Worm (Caenorhabditis elegans) whole organism, L1 larva: Measurements from ENCODE around the gene Y48E1C.4.

Experiments
- C16A3.4 ChIP-seq: fragments of 150-350 bp; optimal IDR thresholded peaks from 2 replicates; lab custom pipeline; 2014; ENCODE audit warnings: missing biosample characterization, missing genetic modification characterization
- C34B4.2 ChIP-seq: sonication (generic microtip); optimal IDR thresholded peaks from 2 replicates; lab custom pipeline; 2017; ENCODE audit warnings: mild to moderate bottlenecking, missing genetic modification characterization, missing compliant biosample characterization
- Y116A8C.19 ChIP-seq: sonication (generic microtip); optimal IDR thresholded peaks from 2 replicates; lab custom pipeline; 2016; ENCODE audit warnings: missing compliant biosample characterization, missing genetic modification characterization, borderline replicate concordance
- aha-1 ChIP-seq: fragments of 150-350 bp; optimal IDR thresholded peaks from 2 replicates; lab custom pipeline; 2014; ENCODE audit warnings: missing biosample characterization, missing genetic modification characterization
- aly-2 ChIP-seq: fragments of 150-350 bp; optimal IDR thresholded peaks from 2 replicates; lab custom pipeline; 2014; ENCODE audit warnings: missing biosample characterization, missing genetic modification characterization
- ama-1 ChIP-seq: fragments of 150-350 bp; optimal IDR thresholded peaks from 2 replicates; lab custom pipeline; 2014
- ceh-8 ChIP-seq: fragments of 200-800 bp; sonication (Bioruptor generic); optimal IDR thresholded peaks from 2 replicates; lab custom pipeline; 2018; ENCODE audit warnings: mild to moderate bottlenecking, missing genetic modification characterization, moderate library complexity, missing compliant biosample characterization
- ceh-82 ChIP-seq, 3 experiments: fragments of 150-350 bp in 1 of 3; sonication (generic microtip) in 2 of 3; optimal IDR thresholded peaks; 2 replicates each; lab custom pipeline; 2014 to 2017; ENCODE audit warnings: missing biosample characterization in 3 of 3, missing genetic modification characterization in 3 of 3
- ceh-88 ChIP-seq: fragments of 200-800 bp; sonication (Bioruptor generic); IDR thresholded peaks from 2 replicates; pipeline ENCODE4 v1.3.6; 2022; ENCODE audit warnings: missing genetic modification characterization, missing compliant biosample characterization
- ces-1 ChIP-seq: fragments of 150-350 bp; optimal IDR thresholded peaks from 2 replicates; lab custom pipeline; 2014; ENCODE audit warnings: missing biosample characterization, missing genetic modification reagents, missing genetic modification characterization
- egl-13 ChIP-seq: sonication (generic microtip); optimal IDR thresholded peaks from 2 replicates; lab custom pipeline; 2016; ENCODE audit warnings: missing genotype, missing genetic modification reagents, missing genetic modification characterization, missing compliant biosample characterization
- elt-2 ChIP-seq: sonication (generic microtip); optimal IDR thresholded peaks from 2 replicates; lab custom pipeline; 2016; ENCODE audit warnings: missing genetic modification characterization, mild to moderate bottlenecking, inconsistent platforms, missing compliant biosample characterization, missing genetic modification reagents
- ets-5 ChIP-seq: fragments of 200-800 bp; sonication (Bioruptor generic); IDR thresholded peaks from 2 replicates; pipeline ENCODE4 v1.3.6; 2022; ENCODE audit warnings: missing genetic modification characterization, missing compliant biosample characterization
- fkh-4 ChIP-seq: sonication (generic microtip); optimal IDR thresholded peaks from 2 replicates; lab custom pipeline; 2016; ENCODE audit warnings: missing compliant biosample characterization, missing genetic modification characterization, borderline replicate concordance
- grh-1 ChIP-seq: fragments of 200-800 bp; sonication (Bioruptor generic); IDR thresholded peaks from 2 replicates; pipeline ENCODE4 v1.3.6; 2022; ENCODE audit warnings: missing genetic modification reagents, missing genetic modification characterization, missing compliant biosample characterization
- hlh-4 ChIP-seq: sonication (generic microtip); optimal IDR thresholded peaks from 2 replicates; lab custom pipeline; 2016; ENCODE audit warnings: mild to moderate bottlenecking, missing genetic modification characterization, missing compliant biosample characterization
- jun-1 ChIP-seq: fragments of 150-350 bp; optimal IDR thresholded peaks from 2 replicates; lab custom pipeline; 2014; ENCODE audit warnings: missing biosample characterization, missing genetic modification reagents, missing genetic modification characterization
- lin-13 ChIP-seq: fragments of 150-350 bp; optimal IDR thresholded peaks from 2 replicates; lab custom pipeline; 2014; ENCODE audit warnings: missing biosample characterization, missing genetic modification reagents, missing genetic modification characterization
- lin-14 ChIP-seq: fragments of 200-800 bp; sonication (Bioruptor generic); optimal IDR thresholded peaks from 2 replicates; lab custom pipeline; 2018; ENCODE audit warnings: mild to moderate bottlenecking, missing genetic modification characterization, moderate library complexity, missing compliant biosample characterization
- lin-35 ChIP-seq, 2 experiments: fragments of 150-350 bp; optimal IDR thresholded peaks; 2 replicates each; lab custom pipeline; 2014; ENCODE audit warnings: missing biosample characterization in 2 of 2, missing genetic modification characterization in 2 of 2, missing genetic modification reagents in 2 of 2
- lir-3 ChIP-seq: sonication (generic microtip); optimal IDR thresholded peaks from 2 replicates; lab custom pipeline; 2016; ENCODE audit warnings: mild to moderate bottlenecking, missing genetic modification characterization, moderate library complexity, missing compliant biosample characterization; ENCODE audit not compliant: poor library complexity
- lsy-2 ChIP-seq, 2 experiments: fragments of 150-350 bp; optimal IDR thresholded peaks; 2 replicates each; lab custom pipeline; 2014; ENCODE audit warnings: missing biosample characterization in 2 of 2, missing genetic modification characterization in 2 of 2
- mdl-1 ChIP-seq, 2 experiments: fragments of 150-350 bp; optimal IDR thresholded peaks; 2 replicates each; lab custom pipeline; 2014 to 2017; ENCODE audit warnings: missing biosample characterization in 2 of 2, missing genetic modification characterization in 2 of 2, inconsistent platforms in 1 of 2
- mef-2 ChIP-seq: fragments of 150-350 bp; optimal IDR thresholded peaks from 2 replicates; lab custom pipeline; 2014; ENCODE audit warnings: missing biosample characterization, missing genetic modification characterization
- mep-1 ChIP-seq: fragments of 150-350 bp; optimal IDR thresholded peaks from 2 replicates; lab custom pipeline; 2014; ENCODE audit warnings: missing biosample characterization, missing genetic modification characterization
- nhr-11 ChIP-seq: fragments of 150-350 bp; optimal IDR thresholded peaks from 2 replicates; lab custom pipeline; 2014; ENCODE audit warnings: missing biosample characterization, missing genetic modification characterization
- nhr-19 ChIP-seq: fragments of 200-800 bp; sonication (Bioruptor generic); conservative IDR thresholded peaks from 2 replicates; pipeline ENCODE4 v1.3.6; 2022; ENCODE audit warnings: missing genetic modification characterization, missing compliant biosample characterization
- nhr-237 ChIP-seq: fragments of 150-350 bp; optimal IDR thresholded peaks from 2 replicates; lab custom pipeline; 2014; ENCODE audit warnings: missing biosample characterization, missing genetic modification characterization
- nhr-28 ChIP-seq: fragments of 150-350 bp; optimal IDR thresholded peaks from 2 replicates; lab custom pipeline; 2014; ENCODE audit warnings: missing biosample characterization, missing genetic modification characterization
- nhr-47 ChIP-seq: sonication (generic microtip); optimal IDR thresholded peaks from 2 replicates; lab custom pipeline; 2016; ENCODE audit warnings: mild to moderate bottlenecking, missing genetic modification characterization, moderate library complexity, missing compliant biosample characterization
- nhr-76 ChIP-seq: sonication (generic microtip); optimal IDR thresholded peaks from 2 replicates; lab custom pipeline; 2017; ENCODE audit warnings: missing biosample characterization, missing genetic modification characterization
- nhr-84 ChIP-seq: sonication (generic microtip); optimal IDR thresholded peaks from 2 replicates; lab custom pipeline; 2017; ENCODE audit warnings: missing biosample characterization, missing genetic modification characterization
- nhr-85 ChIP-seq: sonication (generic microtip); peaks from one replicate; lab custom pipeline; 2016; ENCODE audit warnings: missing genetic modification characterization, inconsistent platforms, missing compliant biosample characterization
- nhr-90 ChIP-seq: sonication (generic microtip); optimal IDR thresholded peaks from 2 replicates; lab custom pipeline; 2016; ENCODE audit warnings: mild to moderate bottlenecking, missing genetic modification characterization, missing compliant biosample characterization; ENCODE audit not compliant: poor library complexity
- pag-3 ChIP-seq: sonication (generic microtip); optimal IDR thresholded peaks from 2 replicates; lab custom pipeline; 2017; ENCODE audit warnings: missing genetic modification characterization, mild to moderate bottlenecking, missing compliant biosample characterization, antibody characterized with exemption, borderline replicate concordance; ENCODE audit not compliant: insufficient read depth
- pax-3 ChIP-seq: fragments of 200-800 bp; sonication (Bioruptor generic); optimal IDR thresholded peaks from 2 replicates; lab custom pipeline; 2018; ENCODE audit warnings: mild to moderate bottlenecking, missing genetic modification characterization, moderate library complexity, missing compliant biosample characterization
- pqm-1 ChIP-seq: sonication (generic microtip); optimal IDR thresholded peaks from 3 replicates; lab custom pipeline; 2017; ENCODE audit warnings: missing biosample characterization, missing genetic modification characterization
- rnt-1 ChIP-seq: sonication (generic microtip); optimal IDR thresholded peaks from 2 replicates; lab custom pipeline; 2016; ENCODE audit warnings: mild to moderate bottlenecking, missing genetic modification characterization, moderate library complexity, missing compliant biosample characterization
- skn-1 ChIP-seq: fragments of 150-350 bp; optimal IDR thresholded peaks from 2 replicates; lab custom pipeline; 2014; ENCODE audit warnings: missing biosample characterization, missing genetic modification characterization
- snpc-4 ChIP-seq: fragments of 150-350 bp; optimal IDR thresholded peaks from 2 replicates; lab custom pipeline; 2014; ENCODE audit warnings: missing biosample characterization, missing genetic modification characterization
- snu-23 ChIP-seq: sonication (generic microtip); optimal IDR thresholded peaks from 2 replicates; lab custom pipeline; 2016; ENCODE audit warnings: missing genetic modification characterization, missing compliant biosample characterization
- sox-4 ChIP-seq: sonication (generic microtip); optimal IDR thresholded peaks from 2 replicates; lab custom pipeline; 2016; ENCODE audit warnings: missing genetic modification characterization, missing compliant biosample characterization
- sptf-1 ChIP-seq: fragments of 150-350 bp; optimal IDR thresholded peaks from 2 replicates; lab custom pipeline; 2014; ENCODE audit warnings: missing biosample characterization, missing genetic modification characterization
- tbx-2 ChIP-seq: sonication (generic microtip); optimal IDR thresholded peaks from 2 replicates; lab custom pipeline; 2016; ENCODE audit warnings: missing genetic modification characterization, missing compliant biosample characterization
- tlp-1 ChIP-seq: fragments of 150-350 bp; optimal IDR thresholded peaks from 2 replicates; lab custom pipeline; 2014; ENCODE audit warnings: missing biosample characterization, missing genetic modification characterization
- unc-130 ChIP-seq: fragments of 150-350 bp; optimal IDR thresholded peaks from 2 replicates; lab custom pipeline; 2017; ENCODE audit warnings: missing biosample characterization, missing genetic modification characterization, inconsistent platforms
- unc-86 ChIP-seq: sonication (generic microtip); optimal IDR thresholded peaks from 2 replicates; lab custom pipeline; 2016; ENCODE audit warnings: missing genetic modification characterization, missing compliant biosample characterization
- unc-98 ChIP-seq: fragments of 200-800 bp; sonication (Bioruptor generic); IDR thresholded peaks from 2 replicates; pipeline ENCODE4 v1.3.6; 2022; ENCODE audit warnings: missing genetic modification characterization, missing compliant biosample characterization
- xbp-1 ChIP-seq: sonication (generic microtip); optimal IDR thresholded peaks from 2 replicates; lab custom pipeline; 2016; ENCODE audit warnings: missing genetic modification characterization, missing compliant biosample characterization
- zag-1 ChIP-seq: fragments of 150-350 bp; optimal IDR thresholded peaks from 2 replicates; lab custom pipeline; 2014; ENCODE audit warnings: missing biosample characterization, missing genetic modification characterization
- ztf-11 ChIP-seq, 2 experiments: sonication (generic microtip); optimal IDR thresholded peaks; 2 replicates each; lab custom pipeline; 2016 to 2017; ENCODE audit warnings: missing genetic modification characterization in 2 of 2, missing biosample characterization in 1 of 2, missing compliant biosample characterization in 1 of 2
- ztf-4 ChIP-seq: fragments of 150-350 bp; optimal IDR thresholded peaks from 2 replicates; lab custom pipeline; 2014; ENCODE audit warnings: missing biosample characterization, missing genetic modification characterization

The Y48E1C.4 gene

DNA sequence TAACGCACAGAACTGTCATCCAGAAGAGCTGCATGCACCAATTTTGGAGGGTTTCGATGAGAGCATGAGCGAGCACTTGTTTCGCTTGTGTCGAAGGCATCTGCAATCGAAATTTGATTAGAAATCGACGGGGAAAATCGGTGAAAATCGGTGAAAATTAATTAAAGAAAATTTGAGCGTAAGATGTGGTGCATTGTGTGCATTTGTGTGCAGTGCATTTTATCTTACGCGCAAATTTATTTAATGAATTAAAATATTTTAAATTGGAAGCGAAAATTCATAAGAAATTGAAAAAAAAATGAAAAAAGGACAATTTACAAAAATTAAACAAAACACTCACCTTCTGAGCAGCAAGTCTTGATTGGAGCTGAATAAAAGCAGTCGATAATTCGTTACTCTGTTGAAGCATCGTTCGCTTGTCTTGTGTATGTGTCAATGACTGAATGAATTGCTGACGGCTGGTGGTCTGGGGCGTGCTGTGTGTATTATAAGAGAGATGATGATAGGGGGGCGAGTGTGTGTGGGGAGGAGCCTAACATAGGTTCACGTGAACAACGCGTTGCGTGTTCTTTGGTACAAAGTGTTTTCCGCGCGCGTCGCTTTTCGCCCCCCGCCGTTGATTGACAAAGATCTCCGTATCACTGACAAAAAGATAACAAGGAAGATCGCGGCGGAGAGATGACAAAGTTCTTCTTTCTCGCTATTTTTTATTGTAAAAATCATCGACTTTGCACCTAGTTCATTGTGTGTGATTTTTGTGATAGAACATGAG lies 25.2 kb upstream of the Y48E1C.4 start (continued):
- TF ChIP-seq tbx-2 (peak; percentile 81), unc-98 (GFP tag; lab: Robert Waterston, UW) (peak; percentile 26; the same call in 1 of the 2 replicates), C34B4.2 (tag; lab: Kevin White, UChicago) (no peak), elt-2 (tag; lab: Kevin White, UChicago) (peak; percentile 82), ceh-88 (GFP tag; lab: Robert Waterston, UW) (peak; percentile 59; the same call in 1 of the 2 replicates), aha-1 (tag; lab: Kevin White, UChicago) (no peak), tlp-1 (tag; lab: Kevin White, UChicago) (no peak), lsy-2 (tag; optimal IDR thresholded peaks at IDR 0.05; lab: Kevin White, UChicago) (peak; percentile 47 to 67), snu-23 (GFP tag; lab: Kevin White, UChicago) (peak; percentile 89), ceh-8 (no peak), grh-1 (GFP tag; lab: Robert Waterston, UW) (0 out of 2 replicates have a peak, but pooled peaks have one; percentile 9), ztf-11 (tag; optimal IDR thresholded peaks at IDR 0.05; lab: Kevin White, UChicago) (no peak), sox-4 (tag; lab: Kevin White, UChicago) (peak; percentile 40), lin-14 (peak; percentile 95), ama-1 (peak; percentile 87), ces-1 (GFP tag; lab: Kevin White, UChicago) (no peak), snpc-4 (tag; lab: Kevin White, UChicago) (no peak), nhr-237 (tag; lab: Kevin White, UChicago) (no peak), unc-86 (tag; lab: Kevin White, UChicago) (no peak), nhr-47 (tag; lab: Kevin White, UChicago) (peak; percentile 71), mdl-1 (tag; optimal IDR thresholded peaks at IDR 0.05; lab: Kevin White, UChicago) (peak in 1 of 2 experiments; percentile 92), lir-3 (no peak), pqm-1 (tag; lab: Kevin White, UChicago) (peak; percentile 51), nhr-85 (tag; lab: Kevin White, UChicago) (peak; percentile 95), rnt-1 (tag; lab: Kevin White, UChicago) (peak; percentile 85), mef-2 (tag; lab: Kevin White, UChicago) (peak; percentile 37), sptf-1 (no peak), zag-1 (tag; lab: Kevin White, UChicago) (no peak), jun-1 (tag; lab: Kevin White, UChicago) (peak; percentile 62), skn-1 (tag; lab: Kevin White, UChicago) (peak; percentile 60), nhr-90 (tag; lab: Kevin White, UChicago) (peak; percentile 71), lin-35 (GFP tag; optimal IDR thresholded peaks at IDR 0.05; lab: Kevin White, UChicago) (peak; percentile 39 to 65), ceh-82 (tag; optimal IDR thresholded peaks at IDR 0.05; lab: Kevin White, UChicago) (peak in 2 of 3 experiments; percentile 24 to 38), nhr-76 (tag; lab: Kevin White, UChicago) (no peak), nhr-19 (GFP tag; lab: Robert Waterston, UW) (peak; percentile 99), xbp-1 (peak; percentile 48), Y116A8C.19 (tag; lab: Kevin White, UChicago) (no peak), mep-1 (peak; percentile 71), pag-3 (tag; lab: Kevin White, UChicago) (no peak), fkh-4 (tag; lab: Kevin White, UChicago) (no peak), hlh-4 (tag; lab: Kevin White, UChicago) (no peak), nhr-84 (no peak), egl-13 (no peak), lin-13 (GFP tag; lab: Kevin White, UChicago) (peak; percentile 29), unc-130 (tag; lab: Kevin White, UChicago) (peak; percentile 89), pax-3 (tag; lab: Kevin White, UChicago) (peak; percentile 5), ets-5 (GFP tag; lab: Robert Waterston, UW) (no peak), C16A3.4 (tag; lab: Kevin White, UChicago) (peak; percentile 57), ztf-4 (tag; lab: Kevin White, UChicago) (peak; percentile 76), nhr-28 (no peak), nhr-11 (tag; lab: Kevin White, UChicago) (peak; percentile 24), aly-2 (tag; lab: Kevin White, UChicago) (no peak)
